Fruit fly (Drosophila melanogaster) whole organism, embryonic: ENCODE data around the gene CG12659.
A peak's percentile ranks its signal among the peaks of the same experiment; 100 is the strongest.

Experiments used
- Abd-B ChIP-seq: fragments of 200-800 bp; sonication (Bioruptor generic); optimal IDR thresholded peaks from 2 replicates; lab custom pipeline; 2018; ENCODE audit warnings: missing biosample characterization, mild to moderate bottlenecking, missing genetic modification characterization, moderate library complexity
- Atf6 ChIP-seq: fragments of 200-800 bp; sonication (Bioruptor generic); IDR thresholded peaks from 2 replicates; pipeline ENCODE4 v1.3.6; 2022; ENCODE audit warnings: missing biosample characterization, missing genetic modification characterization
- CG10431 ChIP-seq: fragments of 200-800 bp; sonication (Bioruptor generic); optimal IDR thresholded peaks from 3 replicates; lab custom pipeline; 2018; ENCODE audit warnings: missing biosample characterization, mild to moderate bottlenecking, missing genetic modification characterization
- CG11456 ChIP-seq: fragments of 200-800 bp; sonication (Bioruptor generic); IDR thresholded peaks from 3 replicates; pipeline ENCODE4 v1.3.6; 2022; ENCODE audit warnings: missing biosample characterization, missing genetic modification characterization
- CG12391 ChIP-seq: fragments of 200-800 bp; sonication (Bioruptor generic); optimal IDR thresholded peaks from 3 replicates; lab custom pipeline; 2018; ENCODE audit warnings: missing biosample characterization, mild to moderate bottlenecking, missing genetic modification characterization, moderate library complexity
- CG13894 ChIP-seq: fragments of 200-800 bp; sonication (Bioruptor generic); optimal IDR thresholded peaks from 3 replicates; lab custom pipeline; 2018; ENCODE audit warnings: missing biosample characterization, mild to moderate bottlenecking, missing genetic modification characterization, moderate library complexity
- CG17385 ChIP-seq: fragments of 200-800 bp; sonication (Bioruptor generic); optimal IDR thresholded peaks from 3 replicates; lab custom pipeline; 2018; ENCODE audit warnings: missing biosample characterization, mild to moderate bottlenecking, missing genetic modification characterization
- CG17829 ChIP-seq: fragments of 200-800 bp; optimal IDR thresholded peaks from 2 replicates; lab custom pipeline; 2019; ENCODE audit warnings: missing biosample characterization, mild to moderate bottlenecking, missing genetic modification characterization, moderate library complexity
- CG30020 ChIP-seq: fragments of 200-800 bp; optimal IDR thresholded peaks from 2 replicates; lab custom pipeline; 2019; ENCODE audit warnings: missing biosample characterization, mild to moderate bottlenecking, missing genetic modification characterization, moderate library complexity
- CG32772 ChIP-seq: fragments of 200-800 bp; sonication (Bioruptor generic); IDR thresholded peaks from 2 replicates; pipeline ENCODE4 v1.3.6; 2022; ENCODE audit warnings: missing biosample characterization, missing genetic modification characterization
- CG6791 ChIP-seq: fragments of 200-800 bp; sonication (Bioruptor generic); IDR thresholded peaks from 3 replicates; pipeline ENCODE4 v1.3.6; 2022; ENCODE audit warnings: missing biosample characterization, missing genetic modification characterization; ENCODE audit not compliant: partially characterized antibody
- CG6813 ChIP-seq: fragments of 200-800 bp; sonication (Bioruptor generic); optimal IDR thresholded peaks from 2 replicates; lab custom pipeline; 2017; ENCODE audit warnings: missing biosample characterization, missing genetic modification characterization, mild to moderate bottlenecking, moderate library complexity, missing genetic modification reagents
- CG7357 ChIP-seq: fragments of 200-800 bp; sonication (Bioruptor generic); IDR thresholded peaks from 3 replicates; pipeline ENCODE4 v1.3.6; 2022; ENCODE audit warnings: missing biosample characterization, missing genetic modification characterization
- CG7372 ChIP-seq: fragments of 200-800 bp; sonication (Bioruptor generic); IDR thresholded peaks from 2 replicates; pipeline ENCODE4 v1.3.6; 2022; ENCODE audit warnings: missing biosample characterization, missing genetic modification characterization
- CG7556 ChIP-seq: fragments of 200-800 bp; sonication (Bioruptor generic); optimal IDR thresholded peaks from 2 replicates; lab custom pipeline; 2017; ENCODE audit warnings: missing biosample characterization, mild to moderate bottlenecking, missing genetic modification characterization
- CG8089 ChIP-seq: fragments of 200-800 bp; sonication (Bioruptor generic); optimal IDR thresholded peaks from 3 replicates; lab custom pipeline; 2016; ENCODE audit warnings: missing biosample characterization, missing genetic modification characterization
- Dek ChIP-seq: fragments of 200-800 bp; sonication (Bioruptor generic); optimal IDR thresholded peaks from 3 replicates; lab custom pipeline; 2019; ENCODE audit warnings: missing biosample characterization, mild to moderate bottlenecking, missing genetic modification characterization, moderate library complexity
- E2f1 ChIP-seq: fragments of 200-800 bp; sonication (Bioruptor generic); IDR thresholded peaks from 2 replicates; pipeline ENCODE4 v1.3.6; 2022; ENCODE audit warnings: missing biosample characterization, missing genetic modification characterization
- Fer2 ChIP-seq: fragments of 200-800 bp; sonication (Bioruptor generic); optimal IDR thresholded peaks from 2 replicates; lab custom pipeline; 2018; ENCODE audit warnings: missing biosample characterization, mild to moderate bottlenecking, missing genetic modification characterization, moderate library complexity
- GATAe ChIP-seq: fragments of 200-800 bp; sonication (Bioruptor generic); conservative IDR thresholded peaks from 2 replicates; pipeline ENCODE4 v1.3.6; 2022; ENCODE audit warnings: missing biosample characterization, missing genetic modification characterization
- H15 ChIP-seq: fragments of 200-800 bp; sonication (Bioruptor generic); IDR thresholded peaks from 3 replicates; pipeline ENCODE4 v1.3.6; 2022; ENCODE audit warnings: missing biosample characterization, missing genetic modification characterization
- HLHmδ ChIP-seq: fragments of 200-800 bp; sonication (Bioruptor generic); optimal IDR thresholded peaks from 2 replicates; lab custom pipeline; 2018; ENCODE audit warnings: missing biosample characterization, mild to moderate bottlenecking, missing genetic modification characterization, moderate library complexity
- Myb ChIP-seq: fragments of 200-800 bp; sonication (Bioruptor generic); optimal IDR thresholded peaks from 2 replicates; lab custom pipeline; 2016; ENCODE audit warnings: missing biosample characterization, missing genetic modification characterization
- NfI ChIP-seq: fragments of 200-800 bp; sonication (Bioruptor generic); optimal IDR thresholded peaks from 3 replicates; lab custom pipeline; 2018; ENCODE audit warnings: missing biosample characterization, mild to moderate bottlenecking, missing genetic modification characterization, moderate library complexity
- PHDP ChIP-seq: fragments of 200-800 bp; sonication (Bioruptor generic); optimal IDR thresholded peaks from 3 replicates; lab custom pipeline; 2018; ENCODE audit warnings: missing biosample characterization, mild to moderate bottlenecking, missing genetic modification characterization, moderate library complexity
- Rx ChIP-seq: fragments of 200-800 bp; sonication (Bioruptor generic); IDR thresholded peaks from 2 replicates; pipeline ENCODE4 v1.3.6; 2022; ENCODE audit warnings: missing biosample characterization, missing genetic modification characterization
- Side ChIP-seq: fragments of 200-800 bp; sonication (Bioruptor generic); optimal IDR thresholded peaks from 2 replicates; lab custom pipeline; 2016; ENCODE audit warnings: missing biosample characterization, missing genetic modification characterization
- abd-A ChIP-seq: fragments of 200-800 bp; sonication (Bioruptor generic); optimal IDR thresholded peaks from 3 replicates; lab custom pipeline; 2019; ENCODE audit warnings: missing biosample characterization, mild to moderate bottlenecking, missing genetic modification characterization, moderate library complexity
- caup ChIP-seq: fragments of 200-800 bp; sonication (Bioruptor generic); optimal IDR thresholded peaks from 3 replicates; lab custom pipeline; 2017; ENCODE audit warnings: missing biosample characterization, mild to moderate bottlenecking, missing genetic modification characterization, moderate library complexity; ENCODE audit not compliant: severe bottlenecking
- chif ChIP-seq, 2 experiments: fragments of 200-800 bp; sonication (Bioruptor generic); optimal IDR thresholded peaks; 3 replicates each; lab custom pipeline; 2016; ENCODE audit warnings: missing biosample characterization in 2 of 2, missing genetic modification characterization in 2 of 2
- corto ChIP-seq: fragments of 200-800 bp; sonication (Bioruptor generic); optimal IDR thresholded peaks from 2 replicates; lab custom pipeline; 2016; ENCODE audit warnings: missing biosample characterization, mild to moderate bottlenecking, missing genetic modification characterization, moderate library complexity
- crc ChIP-seq: fragments of 200-800 bp; sonication (Bioruptor generic); optimal IDR thresholded peaks from 2 replicates; lab custom pipeline; 2016; ENCODE audit warnings: missing biosample characterization, missing genetic modification characterization
- danr ChIP-seq: fragments of 200-800 bp; sonication (Bioruptor generic); IDR thresholded peaks from 2 replicates; pipeline ENCODE4 v1.3.6; 2022; ENCODE audit warnings: missing biosample characterization, missing genetic modification characterization
- ftz-f1 ChIP-seq: fragments of 200-800 bp; sonication (Bioruptor generic); optimal IDR thresholded peaks from 2 replicates; lab custom pipeline; 2016; ENCODE audit warnings: missing biosample characterization, missing genetic modification characterization
- h ChIP-seq: fragments of >200 bp; optimal IDR thresholded peaks from 2 replicates; lab custom pipeline; 2017
- kni ChIP-seq: fragments of 200-800 bp; sonication (Bioruptor generic); optimal IDR thresholded peaks from 3 replicates; lab custom pipeline; 2017; ENCODE audit warnings: mild to moderate bottlenecking, missing biosample characterization, missing genetic modification reagents, missing genetic modification characterization
- lilli ChIP-seq: fragments of 200-800 bp; sonication (Bioruptor generic); optimal IDR thresholded peaks from 3 replicates; lab custom pipeline; 2016; ENCODE audit warnings: missing biosample characterization, missing genetic modification characterization
- lola ChIP-seq, 3 experiments: fragments of >200 bp in 2 of 3; fragments of 200-800 bp in 1 of 3; sonication (Bioruptor generic) in 1 of 3; optimal IDR thresholded peaks; 2 replicates each; lab custom pipeline; 2017 to 2019; ENCODE audit warnings: missing biosample characterization in 3 of 3, missing genetic modification characterization in 3 of 3, mild to moderate bottlenecking in 1 of 3, moderate library complexity in 1 of 3
- prd ChIP-seq, 3 experiments: fragments of >200 bp in 2 of 3; fragments of 200-800 bp in 1 of 3; sonication (Bioruptor generic) in 1 of 3; optimal IDR thresholded peaks in 2 of 3; IDR thresholded peaks in 1 of 3; 2 replicates in 2 of 3; 3 replicates in 1 of 3; pipeline versions ENCODE4 v1.3.6 to Lab custom; 2017 to 2022; ENCODE audit warnings: missing biosample characterization in 1 of 3, missing genetic modification characterization in 1 of 3
- psq ChIP-seq: fragments of 200-800 bp; sonication (Bioruptor generic); optimal IDR thresholded peaks from 2 replicates; lab custom pipeline; 2017; ENCODE audit warnings: missing biosample characterization, missing genetic modification characterization
- rib ChIP-seq: fragments of 200-800 bp; sonication (Bioruptor generic); IDR thresholded peaks from 2 replicates; pipeline ENCODE4 v1.3.6; 2022; ENCODE audit warnings: missing biosample characterization, missing genetic modification characterization
- sc ChIP-seq, 3 experiments: fragments of >200 bp in 2 of 3; fragments of 200-800 bp in 1 of 3; sonication (Bioruptor generic) in 1 of 3; optimal IDR thresholded peaks; 2 replicates in 2 of 3; 3 replicates in 1 of 3; lab custom pipeline; 2017; ENCODE audit warnings: mild to moderate bottlenecking in 1 of 3, missing biosample characterization in 1 of 3, missing genetic modification characterization in 1 of 3, missing genetic modification reagents in 1 of 3
- sd ChIP-seq: fragments of 200-800 bp; sonication (Bioruptor generic); optimal IDR thresholded peaks from 3 replicates; lab custom pipeline; 2018; ENCODE audit warnings: missing biosample characterization, mild to moderate bottlenecking, missing genetic modification characterization, moderate library complexity
- sens ChIP-seq: fragments of 200-800 bp; sonication (Bioruptor generic); peaks from one replicate; lab custom pipeline; 2016; ENCODE audit warnings: missing biosample characterization, missing genetic modification characterization
- slp2 ChIP-seq: fragments of 200-800 bp; sonication (Bioruptor generic); optimal IDR thresholded peaks from 2 replicates; lab custom pipeline; 2016; ENCODE audit warnings: missing biosample characterization, missing genetic modification characterization
- sna ChIP-seq: fragments of 200-800 bp; sonication (Bioruptor generic); IDR thresholded peaks from 2 replicates; pipeline ENCODE4 v1.3.6; 2022; ENCODE audit warnings: missing biosample characterization, missing genetic modification characterization; ENCODE audit not compliant: partially characterized antibody
- sug ChIP-seq: fragments of 200-800 bp; optimal IDR thresholded peaks from 2 replicates; lab custom pipeline; 2019; ENCODE audit warnings: missing biosample characterization, mild to moderate bottlenecking, missing genetic modification characterization, moderate library complexity
- tin ChIP-seq: fragments of 200-800 bp; sonication (Bioruptor generic); optimal IDR thresholded peaks from 3 replicates; lab custom pipeline; 2016; ENCODE audit warnings: missing biosample characterization, missing genetic modification characterization
- toy ChIP-seq: fragments of 200-800 bp; sonication (Bioruptor generic); IDR thresholded peaks from 2 replicates; pipeline ENCODE4 v1.3.6; 2022; ENCODE audit warnings: missing biosample characterization, missing genetic modification characterization
- yki ChIP-seq: fragments of >200 bp; optimal IDR thresholded peaks from 3 replicates; lab custom pipeline; 2018

CG12659 gene

DNA sequence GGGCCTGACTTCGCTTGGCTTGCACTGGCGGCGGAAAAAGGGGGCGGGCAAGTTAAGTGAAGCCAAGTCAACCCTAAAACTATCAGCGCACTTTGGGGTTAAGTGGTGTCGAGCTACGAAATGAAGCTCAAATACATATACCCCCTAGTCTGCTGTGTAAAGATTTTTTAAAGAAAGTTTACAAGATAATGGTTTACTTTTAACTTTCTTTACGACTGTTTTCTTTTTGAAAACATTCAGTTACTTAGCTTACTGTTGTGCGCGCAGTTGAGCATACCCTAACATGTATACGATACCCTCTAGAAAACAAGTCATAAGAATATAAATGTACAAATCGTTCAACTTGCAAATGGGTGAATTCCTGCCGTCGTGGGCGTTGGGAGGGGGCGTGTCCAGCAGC is 48.8 kb downstream of the CG12659 start (continued):
- TF ChIP-seq ftz-f1 = no peak
- TF ChIP-seq CG11456 (GFP tag; lab: Robert Waterston, UW) = peak; percentile 50; the same call in 1 of the 3 replicates
- TF ChIP-seq chif (GFP tag; optimal IDR thresholded peaks at IDR 0.05; lab: Kevin White, UChicago) = peak; percentile 22 to 34
- TF ChIP-seq CG7372 (GFP tag; lab: Robert Waterston, UW) = no peak
- TF ChIP-seq CG7357 (GFP tag; lab: Robert Waterston, UW) = peak; percentile 58; the same call in 1 of the 3 replicates
- TF ChIP-seq Dek = no peak
- peak; percentile 33 for TF ChIP-seq NfI (GFP tag; lab: Kevin White, UChicago)
- no peak for TF ChIP-seq E2f1 (GFP tag; lab: Robert Waterston, UW)
- no peak for TF ChIP-seq slp2 (GFP tag; lab: Kevin White, UChicago)
- TF ChIP-seq toy (GFP tag; lab: Robert Waterston, UW) = no peak
- TF ChIP-seq psq = no peak
- TF ChIP-seq rib = no peak
- TF ChIP-seq sc (optimal IDR thresholded peaks at IDR 0.05; lab: Kevin White, UChicago) = no peak
- TF ChIP-seq sc (GFP tag; optimal IDR thresholded peaks at IDR 0.05; lab: Kevin White, UChicago) = no peak
- TF ChIP-seq CG12391 (tag; lab: Kevin White, UChicago) = peak; percentile 33
- no peak for TF ChIP-seq sd (tag; lab: Kevin White, UChicago)
- no peak for TF ChIP-seq Abd-B
- TF ChIP-seq kni (GFP tag; lab: Kevin White, UChicago) = no peak
- peak; percentile 29 for TF ChIP-seq CG6813 (GFP tag; lab: Kevin White, UChicago)
- peak; percentile 42 for TF ChIP-seq lilli (GFP tag; lab: Kevin White, UChicago)
- no peak for TF ChIP-seq HLHmδ (GFP tag; lab: Kevin White, UChicago)
- no peak for TF ChIP-seq CG6791 (GFP tag; lab: Robert Waterston, UW)
- TF ChIP-seq Fer2 = no peak
- TF ChIP-seq GATAe = no peak
- no peak for TF ChIP-seq abd-A (tag; lab: Kevin White, UChicago)
- no peak for TF ChIP-seq Myb
- no peak for TF ChIP-seq sna (GFP tag; lab: Robert Waterston, UW)
- no peak for TF ChIP-seq prd (optimal IDR thresholded peaks at IDR 0.05; lab: Kevin White, UChicago)
- TF ChIP-seq prd (GFP tag; IDR thresholded peaks at IDR 0.05; lab: Robert Waterston, UW) = peak; percentile 46; the same call in 2 of the 3 replicates
- TF ChIP-seq tin (GFP tag; lab: Kevin White, UChicago) = peak; percentile 5
- TF ChIP-seq yki (lab: Kevin White, UChicago) = no peak
- no peak for TF ChIP-seq CG7556
- no peak for TF ChIP-seq sug (tag; lab: Kevin White, UChicago)
- TF ChIP-seq danr = no peak
- peak; percentile 11 for TF ChIP-seq CG8089 (GFP tag; lab: Kevin White, UChicago)
- no peak for TF ChIP-seq lola (GFP tag; optimal IDR thresholded peaks at IDR 0.05; lab: Kevin White, UChicago)
- TF ChIP-seq sens = peak; percentile 59
- TF ChIP-seq crc = no peak
- no peak for TF ChIP-seq Side (GFP tag; lab: Kevin White, UChicago)
- peak; percentile 33 for TF ChIP-seq PHDP (tag; lab: Kevin White, UChicago)
- peak; percentile 32; the same call in 1 of the 2 replicates for TF ChIP-seq CG32772
- TF ChIP-seq CG10431 = no peak
- no peak for TF ChIP-seq corto (GFP tag; lab: Kevin White, UChicago)
- no peak for TF ChIP-seq caup
- no peak for TF ChIP-seq h (lab: Kevin White, UChicago)
- no peak for TF ChIP-seq CG17829 (tag; lab: Kevin White, UChicago)
- no peak for TF ChIP-seq H15
- TF ChIP-seq Rx = peak; percentile 32; the same call in 1 of the 2 replicates
- peak; percentile 32 for TF ChIP-seq CG17385 (GFP tag; lab: Kevin White, UChicago)
- TF ChIP-seq Atf6 = no peak; the same call in 1 of the 2 replicates
- no peak for TF ChIP-seq CG13894 (tag; lab: Kevin White, UChicago)
- TF ChIP-seq CG30020 (tag; lab: Kevin White, UChicago) = no peak
